Fruit fly (Drosophila melanogaster) whole organism, pupa: ENCODE measurements around the gene CG4586.

ENCODE experiments used
- CG10348 ChIP-seq: fragments of 200-800 bp; sonication (Bioruptor generic); IDR thresholded peaks from 2 replicates; pipeline ENCODE4 v1.3.6; 2022; ENCODE audit warnings: missing biosample characterization, missing genetic modification characterization
- CG12605 ChIP-seq: fragments of 200-800 bp; sonication (Bioruptor generic); IDR thresholded peaks from 2 replicates; pipeline ENCODE4 v1.3.6; 2022; ENCODE audit warnings: missing biosample characterization, missing genetic modification characterization
- CG13204 ChIP-seq: fragments of 200-800 bp; sonication (Bioruptor generic); optimal IDR thresholded peaks from 2 replicates; lab custom pipeline; 2018; ENCODE audit warnings: missing biosample characterization, mild to moderate bottlenecking, missing genetic modification characterization, moderate library complexity
- CG14655 ChIP-seq: fragments of 200-800 bp; sonication (Bioruptor generic); optimal IDR thresholded peaks from 3 replicates; lab custom pipeline; 2017; ENCODE audit warnings: mild to moderate bottlenecking, missing biosample characterization, missing genetic modification reagents, missing genetic modification characterization
- CG15710 ChIP-seq: fragments of 200-800 bp; sonication (Bioruptor generic); optimal IDR thresholded peaks from 2 replicates; lab custom pipeline; 2018; ENCODE audit warnings: missing biosample characterization, mild to moderate bottlenecking, missing genetic modification characterization, moderate library complexity
- CG17806 ChIP-seq: fragments of 200-800 bp; sonication (Bioruptor generic); optimal IDR thresholded peaks from 2 replicates; lab custom pipeline; 2018; ENCODE audit warnings: missing biosample characterization, mild to moderate bottlenecking, missing genetic modification characterization, moderate library complexity
- CG32121 ChIP-seq: fragments of 200-800 bp; sonication (Bioruptor generic); IDR thresholded peaks from 2 replicates; pipeline ENCODE4 v1.3.6; 2022; ENCODE audit warnings: missing biosample characterization, missing genetic modification characterization
- CG34367 ChIP-seq: fragments of 200-800 bp; sonication (Bioruptor generic); optimal IDR thresholded peaks from 2 replicates; lab custom pipeline; 2018; ENCODE audit warnings: missing biosample characterization, mild to moderate bottlenecking, missing genetic modification characterization
- CG4496 ChIP-seq: fragments of 200-800 bp; sonication (Bioruptor generic); IDR thresholded peaks from 3 replicates; pipeline ENCODE4 v1.3.6; 2022; ENCODE audit warnings: missing biosample characterization, missing genetic modification characterization
- CG8159 ChIP-seq: fragments of 200-800 bp; sonication (Bioruptor generic); optimal IDR thresholded peaks from 3 replicates; lab custom pipeline; 2018; ENCODE audit warnings: missing biosample characterization, mild to moderate bottlenecking, missing genetic modification characterization, moderate library complexity
- CG8301 ChIP-seq: fragments of 200-800 bp; sonication (Bioruptor generic); optimal IDR thresholded peaks from 2 replicates; lab custom pipeline; 2018; ENCODE audit warnings: missing biosample characterization, mild to moderate bottlenecking, missing genetic modification characterization
- CG9948 ChIP-seq: fragments of 200-800 bp; sonication (Bioruptor generic); optimal IDR thresholded peaks from 2 replicates; lab custom pipeline; 2018; ENCODE audit warnings: missing biosample characterization, mild to moderate bottlenecking, missing genetic modification characterization, moderate library complexity
- D1 ChIP-seq: fragments of 200-800 bp; sonication (Bioruptor generic); optimal IDR thresholded peaks from 2 replicates; lab custom pipeline; 2018; ENCODE audit warnings: missing biosample characterization, mild to moderate bottlenecking, missing genetic modification characterization, moderate library complexity
- EcR ChIP-seq: fragments of 200-800 bp; sonication (Bioruptor generic); optimal IDR thresholded peaks from 3 replicates; lab custom pipeline; 2019; ENCODE audit warnings: missing biosample characterization, missing genetic modification characterization, mild to moderate bottlenecking, moderate library complexity, missing genetic modification reagents
- Ets98B ChIP-seq: fragments of 200-800 bp; sonication (Bioruptor generic); IDR thresholded peaks from 2 replicates; pipeline ENCODE4 v1.3.6; 2022; ENCODE audit warnings: missing biosample characterization, missing genetic modification characterization
- Pif1A ChIP-seq: fragments of 200-800 bp; sonication (Bioruptor generic); optimal IDR thresholded peaks from 3 replicates; lab custom pipeline; 2016; ENCODE audit warnings: missing biosample characterization, missing genetic modification characterization
- Pif1B ChIP-seq: fragments of 200-800 bp; sonication (Bioruptor generic); optimal IDR thresholded peaks from 3 replicates; lab custom pipeline; 2016; ENCODE audit warnings: missing biosample characterization, missing genetic modification characterization
- Snoo ChIP-seq: fragments of 200-800 bp; sonication (Bioruptor generic); optimal IDR thresholded peaks from 3 replicates; lab custom pipeline; 2017; ENCODE audit warnings: missing biosample characterization, mild to moderate bottlenecking, missing genetic modification characterization, inconsistent platforms
- fd96Ca ChIP-seq: fragments of 200-800 bp; sonication (Bioruptor generic); IDR thresholded peaks from 3 replicates; pipeline ENCODE4 v1.3.6; 2022; ENCODE audit warnings: missing biosample characterization, missing genetic modification characterization
- gl ChIP-seq: fragments of 200-800 bp; sonication (Bioruptor generic); optimal IDR thresholded peaks from 2 replicates; lab custom pipeline; 2018; ENCODE audit warnings: missing biosample characterization, mild to moderate bottlenecking, missing genetic modification characterization
- rn ChIP-seq: fragments of 200-800 bp; sonication (Bioruptor generic); IDR thresholded peaks from 2 replicates; pipeline ENCODE4 v1.3.6; 2022; ENCODE audit warnings: missing biosample characterization, missing genetic modification characterization

CG4586 gene

dm6 chrX:6982054-6982453 lies 12.3 kb downstream of the CG4586 start:
- TF ChIP-seq CG32121 (GFP tag; lab: Robert Waterston, UW), result no peak
- TF ChIP-seq fd96Ca (GFP tag; lab: Robert Waterston, UW), result no peak
- TF ChIP-seq CG9948 (tag; lab: Kevin White, UChicago), result peak; percentile 37
- TF ChIP-seq CG34367 (tag; lab: Kevin White, UChicago), result peak; percentile 27
- no peak for TF ChIP-seq Pif1A (GFP tag; lab: Kevin White, UChicago)
- TF ChIP-seq Snoo, result peak; percentile 8
- no peak for TF ChIP-seq CG13204 (GFP tag; lab: Kevin White, UChicago)
- TF ChIP-seq CG15710 (tag; lab: Kevin White, UChicago), result peak; percentile 18
- peak; percentile 61 for TF ChIP-seq CG8159
- TF ChIP-seq CG12605 (GFP tag; lab: Robert Waterston, UW), result no peak
- TF ChIP-seq CG17806 (tag; lab: Kevin White, UChicago), result peak; percentile 40
- no peak for TF ChIP-seq Pif1B (GFP tag; lab: Kevin White, UChicago)
- no peak for TF ChIP-seq CG10348 (GFP tag; lab: Robert Waterston, UW)
- TF ChIP-seq rn (GFP tag; lab: Robert Waterston, UW), result no peak
- TF ChIP-seq Ets98B, result no peak
- TF ChIP-seq D1, result no peak
- TF ChIP-seq EcR, result no peak
- TF ChIP-seq gl (tag; lab: Kevin White, UChicago), result no peak
- TF ChIP-seq CG8301 (tag; lab: Kevin White, UChicago), result peak; percentile 21
- TF ChIP-seq CG14655 (GFP tag; lab: Kevin White, UChicago), result peak; percentile 46
- no peak for TF ChIP-seq CG4496 (GFP tag; lab: Robert Waterston, UW)

- TF ChIP-seq CG15710 (tag; lab: Kevin White, UChicago) (no peak), CG13204 (GFP tag; lab: Kevin White, UChicago) (no peak), Pif1A (GFP tag; lab: Kevin White, UChicago) (no peak), CG17806 (tag; lab: Kevin White, UChicago) (no peak), rn (GFP tag; lab: Robert Waterston, UW) (no peak), CG4496 (GFP tag; lab: Robert Waterston, UW) (no peak), D1 (no peak), Snoo (no peak), CG8301 (tag; lab: Kevin White, UChicago) (no peak), EcR (no peak), CG32121 (GFP tag; lab: Robert Waterston, UW) (no peak), gl (tag; lab: Kevin White, UChicago) (no peak), CG14655 (GFP tag; lab: Kevin White, UChicago) (no peak), CG9948 (tag; lab: Kevin White, UChicago) (no peak), CG10348 (GFP tag; lab: Robert Waterston, UW) (no peak), Ets98B (no peak), CG34367 (tag; lab: Kevin White, UChicago) (no peak), fd96Ca (GFP tag; lab: Robert Waterston, UW) (no peak)
- TF ChIP-seq, all 21 proteins: peak for 0
Observed at dm6 chrX:6982705-6983384, 13.1 kb downstream of the CG4586 start.

- TF ChIP-seq Ets98B (no peak), CG8301 (tag; lab: Kevin White, UChicago) (peak; percentile 27), Pif1A (GFP tag; lab: Kevin White, UChicago) (peak; percentile 39), gl (tag; lab: Kevin White, UChicago) (no peak), CG34367 (tag; lab: Kevin White, UChicago) (peak; percentile 43), fd96Ca (GFP tag; lab: Robert Waterston, UW) (no peak), D1 (no peak), Snoo (peak; percentile 71), CG15710 (tag; lab: Kevin White, UChicago) (peak; percentile 71), CG9948 (tag; lab: Kevin White, UChicago) (peak; percentile 70), CG4496 (GFP tag; lab: Robert Waterston, UW) (peak; percentile 58; the same call in 2 of the 3 replicates), CG14655 (GFP tag; lab: Kevin White, UChicago) (peak; percentile 66), CG13204 (GFP tag; lab: Kevin White, UChicago) (peak; percentile 30), CG17806 (tag; lab: Kevin White, UChicago) (peak; percentile 70), CG8159 (peak; percentile 78), EcR (peak; percentile 50), CG10348 (GFP tag; lab: Robert Waterston, UW) (no peak), CG32121 (GFP tag; lab: Robert Waterston, UW) (no peak), Pif1B (GFP tag; lab: Kevin White, UChicago) (peak; percentile 42), CG12605 (GFP tag; lab: Robert Waterston, UW) (peak; percentile 58), rn (GFP tag; lab: Robert Waterston, UW) (no peak)
Observed at dm6 chrX:6983500-6984320, 14.0 kb downstream of the CG4586 start.

dm6 chrX:6985182-6985851 lies 15.6 kb downstream of the CG4586 start:
- peak; percentile 56 for TF ChIP-seq rn (GFP tag; lab: Robert Waterston, UW)
- peak; percentile 80; the same call in 2 of the 3 replicates for TF ChIP-seq CG4496 (GFP tag; lab: Robert Waterston, UW)
- peak; percentile 85 for TF ChIP-seq CG8301 (tag; lab: Kevin White, UChicago)
- no peak for TF ChIP-seq CG10348 (GFP tag; lab: Robert Waterston, UW)
- TF ChIP-seq fd96Ca (GFP tag; lab: Robert Waterston, UW), result peak; percentile 60; the same call in 2 of the 3 replicates
- TF ChIP-seq CG32121 (GFP tag; lab: Robert Waterston, UW), result peak; percentile 54
- TF ChIP-seq Pif1B (GFP tag; lab: Kevin White, UChicago), result peak; percentile 93
- TF ChIP-seq CG12605 (GFP tag; lab: Robert Waterston, UW), result no peak; the same call in none of the 2 replicates
- TF ChIP-seq CG34367 (tag; lab: Kevin White, UChicago), result peak; percentile 87
- TF ChIP-seq CG13204 (GFP tag; lab: Kevin White, UChicago), result peak; percentile 49
- TF ChIP-seq Ets98B, result peak; percentile 64
- TF ChIP-seq gl (tag; lab: Kevin White, UChicago), result peak; percentile 53
- TF ChIP-seq CG14655 (GFP tag; lab: Kevin White, UChicago), result peak; percentile 90
- peak; percentile 90 for TF ChIP-seq Snoo
- TF ChIP-seq D1, result peak; percentile 54
- TF ChIP-seq CG17806 (tag; lab: Kevin White, UChicago), result peak; percentile 84
- peak; percentile 98 for TF ChIP-seq EcR
- TF ChIP-seq CG8159, result peak; percentile 86
- peak; percentile 87 for TF ChIP-seq CG9948 (tag; lab: Kevin White, UChicago)
- TF ChIP-seq CG15710 (tag; lab: Kevin White, UChicago), result peak; percentile 88
- TF ChIP-seq Pif1A (GFP tag; lab: Kevin White, UChicago), result peak; percentile 89
- TF ChIP-seq, all 21 proteins: peak for 19
